Worm (Caenorhabditis elegans) whole organism, young adult: ENCODE results near the gene ddx-46.

ENCODE experiments used
- T07F8.4 ChIP-seq: sonication (generic microtip); optimal IDR thresholded peaks from 2 replicates; lab custom pipeline; 2016; ENCODE audit warnings: mild to moderate bottlenecking, missing genetic modification characterization, moderate library complexity, missing compliant biosample characterization
- Y53F4B.3 ChIP-seq: fragments of 200-800 bp; sonication (Bioruptor generic); IDR thresholded peaks from 2 replicates; pipeline ENCODE4 v1.3.6; 2022; ENCODE audit warnings: missing genetic modification reagents, missing genetic modification characterization, missing compliant biosample characterization
- ama-1 ChIP-seq, 3 experiments: fragments of 150-350 bp in 1 of 3; sonication (generic microtip) in 2 of 3; optimal IDR thresholded peaks; 2 replicates each; lab custom pipeline; 2014 to 2018; ENCODE audit warnings: missing biosample characterization in 2 of 3, missing genetic modification characterization in 2 of 3, missing genetic modification reagents in 2 of 3
- attf-3 ChIP-seq: fragments of 200-800 bp; sonication (Bioruptor generic); conservative IDR thresholded peaks from 2 replicates; pipeline ENCODE4 v1.3.6; 2022; ENCODE audit warnings: missing genetic modification reagents, missing genetic modification characterization, missing compliant biosample characterization
- attf-6 ChIP-seq: fragments of 200-800 bp; sonication (Bioruptor generic); IDR thresholded peaks from 2 replicates; pipeline ENCODE4 v1.3.6; 2022; ENCODE audit warnings: missing genetic modification reagents, missing genetic modification characterization, missing compliant biosample characterization
- gei-17 ChIP-seq: fragments of 200-800 bp; sonication (Bioruptor generic); optimal IDR thresholded peaks from 2 replicates; lab custom pipeline; 2018; ENCODE audit warnings: mild to moderate bottlenecking, missing genetic modification characterization, missing compliant biosample characterization
- madf-6 ChIP-seq: fragments of 200-800 bp; sonication (Bioruptor generic); IDR thresholded peaks from 2 replicates; pipeline ENCODE4 v1.3.6; 2022; ENCODE audit warnings: missing genetic modification reagents, missing genetic modification characterization, missing compliant biosample characterization
- nhr-80 ChIP-seq: sonication (generic microtip); optimal IDR thresholded peaks from 2 replicates; lab custom pipeline; 2016; ENCODE audit warnings: missing genetic modification characterization, missing compliant biosample characterization
- repo-1 ChIP-seq: sonication (generic microtip); optimal IDR thresholded peaks from 2 replicates; lab custom pipeline; 2017; ENCODE audit warnings: mild to moderate bottlenecking, missing genetic modification characterization, missing compliant biosample characterization
- tbp1 ChIP-seq: fragments of 200-800 bp; sonication (Bioruptor generic); optimal IDR thresholded peaks from 2 replicates; lab custom pipeline; 2018; ENCODE audit warnings: mild to moderate bottlenecking, missing genetic modification characterization, missing compliant biosample characterization
- tlf-1 ChIP-seq: fragments of 200-800 bp; sonication (Bioruptor generic); optimal IDR thresholded peaks from 2 replicates; lab custom pipeline; 2018; ENCODE audit warnings: mild to moderate bottlenecking, missing genetic modification characterization, missing compliant biosample characterization
- unc-62 ChIP-seq: fragments of 150-350 bp; optimal IDR thresholded peaks from 2 replicates; lab custom pipeline; 2014; ENCODE audit warnings: missing biosample characterization, missing genetic modification reagents, missing genetic modification characterization
- ztf-26 ChIP-seq: sonication (generic microtip); optimal IDR thresholded peaks from 2 replicates; lab custom pipeline; 2017; ENCODE audit warnings: missing genetic modification characterization, missing compliant biosample characterization

DNA sequence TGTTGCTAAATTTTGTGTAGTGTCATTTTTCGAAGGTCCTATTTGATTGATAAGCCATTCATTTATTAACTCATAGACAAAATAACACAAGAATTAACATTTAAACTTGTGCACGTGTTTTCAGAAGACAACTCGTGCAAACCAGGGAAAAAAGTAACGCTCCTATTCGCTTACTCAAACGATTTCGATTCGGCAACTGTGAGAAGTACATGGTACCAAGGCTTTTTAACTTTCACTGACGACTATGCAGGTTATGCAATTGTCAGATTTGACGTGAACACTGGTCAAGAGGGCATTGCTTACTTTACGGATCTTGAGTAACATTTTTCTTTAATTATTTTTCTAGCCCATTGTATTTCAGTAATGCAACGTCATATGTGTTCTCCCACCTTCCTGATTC is 47.5 kb downstream of the ddx-46 start:
- no peak for TF ChIP-seq gei-17 (GFP tag; lab: Kevin White, UChicago)
- TF ChIP-seq tlf-1 = no peak
- TF ChIP-seq T07F8.4 (tag; lab: Kevin White, UChicago) = no peak
- TF ChIP-seq attf-6 (GFP tag; lab: Robert Waterston, UW) = no peak
- no peak for TF ChIP-seq Y53F4B.3 (GFP tag; lab: Robert Waterston, UW)
- no peak for TF ChIP-seq unc-62 (GFP tag; lab: Kevin White, UChicago)
- TF ChIP-seq tbp1 (GFP tag; lab: Kevin White, UChicago) = no peak
- TF ChIP-seq repo-1 (tag; lab: Kevin White, UChicago) = no peak
- TF ChIP-seq ztf-26 = no peak
- no peak for TF ChIP-seq ama-1 (optimal IDR thresholded peaks at IDR 0.05; lab: Kevin White, UChicago)
- no peak for TF ChIP-seq ama-1 (GFP tag; optimal IDR thresholded peaks at IDR 0.05; lab: Kevin White, UChicago)
- no peak for TF ChIP-seq nhr-80 (tag; lab: Kevin White, UChicago)
- no peak for TF ChIP-seq attf-3
- TF ChIP-seq madf-6 = no peak
